Fruit fly (Drosophila melanogaster): ENCODE data around the gene GATAe.

Gene GATAe

DNA sequence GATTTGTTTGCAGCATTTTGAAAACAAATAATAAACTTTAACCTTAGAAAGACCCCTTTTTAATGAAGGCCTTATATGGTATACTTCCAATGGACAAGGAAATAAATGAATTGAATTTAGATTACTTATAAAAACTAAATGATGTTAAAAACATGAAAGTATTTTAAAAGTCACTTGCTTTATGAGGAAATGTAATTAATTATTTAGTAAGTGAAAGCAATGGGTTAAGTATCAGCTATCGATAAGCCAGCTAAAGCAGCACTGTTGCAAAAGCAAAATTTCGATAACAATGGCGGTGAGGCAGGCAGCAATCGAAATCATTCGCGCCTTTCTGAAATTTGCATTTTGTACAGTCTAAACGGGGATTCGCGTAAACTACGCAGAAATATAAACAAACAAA, 43.7 kb upstream of the GATAe start, which contains the start of the genes CG32856 and Rbf2 (continued):
- TF ChIP-seq TFAM (GFP tag; optimal IDR thresholded peaks at IDR 0.05) (no peak), CG6175 (GFP tag; IDR thresholded peaks at IDR 0.05) (no peak), NfI (GFP tag; optimal IDR thresholded peaks at IDR 0.05) (peak; percentile 84), eve (GFP tag; optimal IDR thresholded peaks at IDR 0.05) (no peak), CG2889 (GFP tag; IDR thresholded peaks at IDR 0.05) (peak; percentile 72; the same call in 1 of the 3 replicates), Trl (optimal IDR thresholded peaks at IDR 0.05) (no peak), Trl (GFP tag; optimal IDR thresholded peaks at IDR 0.05) (peak; percentile 54), ac (GFP tag; optimal IDR thresholded peaks at IDR 0.05) (no peak), Nf-YA (GFP tag; IDR thresholded peaks at IDR 0.05) (no peak), CG9932 (GFP tag; IDR thresholded peaks at IDR 0.05) (peak; percentile 94), Hand (GFP tag; optimal IDR thresholded peaks at IDR 0.05) (peak; percentile 61), bab2 (GFP tag; optimal IDR thresholded peaks at IDR 0.05) (peak; percentile 78), CG15011 (GFP tag; optimal IDR thresholded peaks at IDR 0.05) (no peak), CG18476 (GFP tag; optimal IDR thresholded peaks at IDR 0.05) (no peak), CG3995 (GFP tag; optimal IDR thresholded peaks at IDR 0.05) (peak; percentile 87), sob (GFP tag; IDR thresholded peaks at IDR 0.05) (peak; percentile 44; the same call in 1 of the 2 replicates), Med (GFP tag) (peak; percentile 95), CG30431 (GFP tag; optimal IDR thresholded peaks at IDR 0.05) (no peak), insv (GFP tag; optimal IDR thresholded peaks at IDR 0.05) (peak in 1 of 2 experiments; percentile 39), CG5953 (GFP tag; IDR thresholded peaks at IDR 0.05) (peak; percentile 14; the same call in 1 of the 2 replicates), lov (optimal IDR thresholded peaks at IDR 0.05) (no peak), lov (GFP tag; IDR thresholded peaks at IDR 0.05) (no peak), lmd (GFP tag; IDR thresholded peaks at IDR 0.05) (no peak; the same call in 1 of the 2 replicates), CG12659 (GFP tag; optimal IDR thresholded peaks at IDR 0.05) (peak; percentile 90), caup (GFP tag; optimal IDR thresholded peaks at IDR 0.05; ENCODE audit: severe bottlenecking) (no peak), slbo (GFP tag; IDR thresholded peaks at IDR 0.05) (peak; percentile 94), CG10209 (GFP tag; optimal IDR thresholded peaks at IDR 0.05) (peak; percentile 73), CG3726 (GFP tag; IDR thresholded peaks at IDR 0.05) (no peak), pfk (GFP tag; optimal IDR thresholded peaks at IDR 0.05) (no peak), yki (optimal IDR thresholded peaks at IDR 0.05) (no peak), salm (tag; optimal IDR thresholded peaks at IDR 0.05) (peak; percentile 75), CG2712 (tag; optimal IDR thresholded peaks at IDR 0.05) (peak; percentile 52), HLH4C (GFP tag; IDR thresholded peaks at IDR 0.05; ENCODE audit: partially characterized antibody) (peak; percentile 92), Side (GFP tag; optimal IDR thresholded peaks at IDR 0.05) (peak; percentile 71), Dbx (GFP tag; IDR thresholded peaks at IDR 0.05) (peak; percentile 66), NK7.1 (GFP tag; optimal IDR thresholded peaks at IDR 0.05) (no peak), fd64A (GFP tag; optimal IDR thresholded peaks at IDR 0.05) (no peak), CG11695 (GFP tag; IDR thresholded peaks at IDR 0.05) (no peak), Vsx1 (GFP tag; optimal IDR thresholded peaks at IDR 0.05) (no peak), MBD-R2 (GFP tag; IDR thresholded peaks at IDR 0.05) (peak; percentile 91), Deaf1 (tag; optimal IDR thresholded peaks at IDR 0.05) (no peak), pita (GFP tag; optimal IDR thresholded peaks at IDR 0.05) (no peak), Ssrp (tag; optimal IDR thresholded peaks at IDR 0.05) (peak; percentile 87), mirr (GFP tag; optimal IDR thresholded peaks at IDR 0.05) (no peak), CG8290 (GFP tag; optimal IDR thresholded peaks at IDR 0.05) (peak; percentile 59), CG8290 (tag; optimal IDR thresholded peaks at IDR 0.05) (peak in 1 of 2 experiments; percentile 82), CG14965 (GFP tag; optimal IDR thresholded peaks at IDR 0.05; ENCODE audit: borderline replicate concordance) (no peak), luna (GFP tag; optimal IDR thresholded peaks at IDR 0.05) (peak; percentile 50), CkIIα-i1 (GFP tag; IDR thresholded peaks at IDR 0.05) (no peak), Mad (GFP tag; optimal IDR thresholded peaks at IDR 0.05) (peak; percentile 67), Sin3A (optimal IDR thresholded peaks at IDR 0.05) (peak; percentile 27), Mes4 (GFP tag; optimal IDR thresholded peaks at IDR 0.05) (peak; percentile 68), CG12299 (tag; optimal IDR thresholded peaks at IDR 0.05) (peak; percentile 88), Ets65A (GFP tag) (peak; percentile 89)

All from whole organism, embryonic.